Fruit fly (Drosophila melanogaster) whole organism, embryonic: ENCODE results near the gene CG34408.
A peak's percentile ranks its signal among the peaks of the same experiment; 100 is the strongest.

Experiments used
- CG10147 ChIP-seq: fragments of 200-800 bp; sonication (Bioruptor generic); optimal IDR thresholded peaks from 2 replicates; lab custom pipeline; 2019; ENCODE audit warnings: missing biosample characterization, mild to moderate bottlenecking, missing genetic modification characterization, moderate library complexity
- CG10654 ChIP-seq: fragments of 200-800 bp; sonication (Bioruptor generic); optimal IDR thresholded peaks from 2 replicates; lab custom pipeline; 2016; ENCODE audit warnings: missing biosample characterization, missing genetic modification characterization
- CG12769 ChIP-seq: fragments of 200-800 bp; sonication (Bioruptor generic); optimal IDR thresholded peaks from 2 replicates; lab custom pipeline; 2019; ENCODE audit warnings: missing biosample characterization, mild to moderate bottlenecking, missing genetic modification characterization, moderate library complexity
- CG13287 ChIP-seq: fragments of 200-800 bp; sonication (Bioruptor generic); IDR thresholded peaks from 2 replicates; pipeline ENCODE4 v1.3.6; 2022; ENCODE audit warnings: missing biosample characterization, missing genetic modification characterization; ENCODE audit not compliant: partially characterized antibody
- CG15073 ChIP-seq: fragments of 200-800 bp; sonication (Bioruptor generic); optimal IDR thresholded peaks from 2 replicates; lab custom pipeline; 2016; ENCODE audit warnings: missing biosample characterization, missing genetic modification characterization
- CG15601 ChIP-seq: fragments of 200-800 bp; sonication (Bioruptor generic); optimal IDR thresholded peaks from 3 replicates; lab custom pipeline; 2019; ENCODE audit warnings: missing biosample characterization, mild to moderate bottlenecking, missing genetic modification characterization, moderate library complexity
- CG18476 ChIP-seq: fragments of 200-800 bp; sonication (Bioruptor generic); optimal IDR thresholded peaks from 2 replicates; lab custom pipeline; 2016; ENCODE audit warnings: missing biosample characterization, mild to moderate bottlenecking, missing genetic modification characterization
- CG18764 ChIP-seq: fragments of 200-800 bp; sonication (Bioruptor generic); optimal IDR thresholded peaks from 3 replicates; lab custom pipeline; 2016; ENCODE audit warnings: missing biosample characterization, missing genetic modification characterization
- CG3281 ChIP-seq: fragments of 200-800 bp; sonication (Bioruptor generic); optimal IDR thresholded peaks from 3 replicates; lab custom pipeline; 2017; ENCODE audit warnings: missing biosample characterization, mild to moderate bottlenecking, missing genetic modification characterization
- CG5180 ChIP-seq: fragments of 200-800 bp; sonication (Bioruptor generic); optimal IDR thresholded peaks from 3 replicates; lab custom pipeline; 2017; ENCODE audit warnings: missing biosample characterization, missing genetic modification characterization, mild to moderate bottlenecking, moderate library complexity, missing genetic modification reagents
- CG6791 ChIP-seq: fragments of 200-800 bp; sonication (Bioruptor generic); IDR thresholded peaks from 3 replicates; pipeline ENCODE4 v1.3.6; 2022; ENCODE audit warnings: missing biosample characterization, missing genetic modification characterization; ENCODE audit not compliant: partially characterized antibody
- CG8765 ChIP-seq: fragments of 200-800 bp; sonication (Bioruptor generic); IDR thresholded peaks from 2 replicates; pipeline ENCODE4 v1.3.6; 2022; ENCODE audit warnings: missing biosample characterization, missing genetic modification characterization
- CG8944 ChIP-seq: fragments of 200-800 bp; sonication (Bioruptor generic); optimal IDR thresholded peaks from 3 replicates; lab custom pipeline; 2016; ENCODE audit warnings: missing biosample characterization, missing genetic modification characterization
- CG9437 ChIP-seq: fragments of 200-800 bp; sonication (Bioruptor generic); optimal IDR thresholded peaks from 2 replicates; lab custom pipeline; 2018; ENCODE audit warnings: missing biosample characterization, mild to moderate bottlenecking, missing genetic modification characterization
- CG9876 ChIP-seq: fragments of 200-800 bp; sonication (Bioruptor generic); optimal IDR thresholded peaks from 2 replicates; lab custom pipeline; 2016; ENCODE audit warnings: missing biosample characterization, missing genetic modification characterization
- Chrac-16 ChIP-seq: fragments of 200-800 bp; sonication (Bioruptor generic); optimal IDR thresholded peaks from 3 replicates; lab custom pipeline; 2016; ENCODE audit warnings: missing biosample characterization, missing genetic modification characterization
- D ChIP-seq, 2 experiments: fragments of 200-800 bp in 1 of 2; fragments of >200 bp in 1 of 2; sonication (Bioruptor generic) in 1 of 2; optimal IDR thresholded peaks; 2 replicates in 1 of 2; 3 replicates in 1 of 2; lab custom pipeline; 2017; ENCODE audit warnings: mild to moderate bottlenecking in 1 of 2, missing biosample characterization in 1 of 2, missing genetic modification characterization in 1 of 2, missing genetic modification reagents in 1 of 2
- D19B ChIP-seq: fragments of 200-800 bp; sonication (Bioruptor generic); optimal IDR thresholded peaks from 2 replicates; lab custom pipeline; 2017; ENCODE audit warnings: missing biosample characterization, mild to moderate bottlenecking, missing genetic modification characterization
- Hey ChIP-seq: fragments of 200-800 bp; sonication (Bioruptor generic); optimal IDR thresholded peaks from 3 replicates; lab custom pipeline; 2018; ENCODE audit warnings: missing biosample characterization, mild to moderate bottlenecking, missing genetic modification characterization
- Med ChIP-seq: fragments of 200-800 bp; sonication (Bioruptor generic); peaks from one replicate; lab custom pipeline; 2016; ENCODE audit warnings: missing biosample characterization, missing genetic modification characterization, mild to moderate bottlenecking, inconsistent platforms, moderate library complexity
- Mes4 ChIP-seq: fragments of 200-800 bp; sonication (Bioruptor generic); optimal IDR thresholded peaks from 2 replicates; lab custom pipeline; 2016; ENCODE audit warnings: missing biosample characterization, missing genetic modification characterization
- Neu2 ChIP-seq: fragments of 200-800 bp; sonication (Bioruptor generic); optimal IDR thresholded peaks from 3 replicates; lab custom pipeline; 2016; ENCODE audit warnings: missing biosample characterization, missing genetic modification characterization, borderline replicate concordance
- Opbp ChIP-seq: fragments of 200-800 bp; sonication (Bioruptor generic); IDR thresholded peaks from 3 replicates; pipeline ENCODE4 v1.3.6; 2022; ENCODE audit warnings: missing biosample characterization, missing genetic modification characterization; ENCODE audit not compliant: partially characterized antibody
- PHDP ChIP-seq: fragments of 200-800 bp; sonication (Bioruptor generic); optimal IDR thresholded peaks from 3 replicates; lab custom pipeline; 2018; ENCODE audit warnings: missing biosample characterization, mild to moderate bottlenecking, missing genetic modification characterization, moderate library complexity
- Poxn ChIP-seq: fragments of 200-800 bp; sonication (Bioruptor generic); IDR thresholded peaks from 2 replicates; pipeline ENCODE4 v1.3.6; 2022; ENCODE audit warnings: missing biosample characterization, missing genetic modification characterization
- ab ChIP-seq: fragments of 200-800 bp; sonication (Bioruptor generic); optimal IDR thresholded peaks from 2 replicates; lab custom pipeline; 2016; ENCODE audit warnings: missing biosample characterization, missing genetic modification characterization
- ara ChIP-seq: fragments of 200-800 bp; sonication (Bioruptor generic); IDR thresholded peaks from 2 replicates; pipeline ENCODE4 v1.3.6; 2022; ENCODE audit warnings: missing biosample characterization, missing genetic modification characterization
- caup ChIP-seq: fragments of 200-800 bp; sonication (Bioruptor generic); optimal IDR thresholded peaks from 3 replicates; lab custom pipeline; 2017; ENCODE audit warnings: missing biosample characterization, mild to moderate bottlenecking, missing genetic modification characterization, moderate library complexity; ENCODE audit not compliant: severe bottlenecking
- disco-r ChIP-seq: fragments of 200-800 bp; sonication (Bioruptor generic); optimal IDR thresholded peaks from 2 replicates; lab custom pipeline; 2016; ENCODE audit warnings: missing biosample characterization, missing genetic modification characterization
- fd102C ChIP-seq: fragments of 200-800 bp; sonication (Bioruptor generic); optimal IDR thresholded peaks from 2 replicates; lab custom pipeline; 2018; ENCODE audit warnings: missing biosample characterization, mild to moderate bottlenecking, missing genetic modification characterization, moderate library complexity
- her ChIP-seq: fragments of 200-800 bp; sonication (Bioruptor generic); optimal IDR thresholded peaks from 2 replicates; lab custom pipeline; 2016; ENCODE audit warnings: missing biosample characterization, missing genetic modification characterization
- jigr1 ChIP-seq: fragments of 200-800 bp; sonication (Bioruptor generic); IDR thresholded peaks from 3 replicates; pipeline ENCODE4 v1.3.6; 2022; ENCODE audit warnings: missing biosample characterization, missing genetic modification characterization
- kah ChIP-seq: fragments of 200-800 bp; sonication (Bioruptor generic); optimal IDR thresholded peaks from 2 replicates; lab custom pipeline; 2018; ENCODE audit warnings: missing biosample characterization, mild to moderate bottlenecking, missing genetic modification characterization
- oc ChIP-seq: fragments of 200-800 bp; sonication (Bioruptor generic); optimal IDR thresholded peaks from 2 replicates; lab custom pipeline; 2018; ENCODE audit warnings: missing biosample characterization, mild to moderate bottlenecking, missing genetic modification characterization, moderate library complexity
- sens-2 ChIP-seq: fragments of 200-800 bp; sonication (Bioruptor generic); IDR thresholded peaks from 2 replicates; pipeline ENCODE4 v1.3.6; 2022; ENCODE audit warnings: missing biosample characterization, missing genetic modification characterization
- sr ChIP-seq: fragments of 200-800 bp; sonication (Bioruptor generic); IDR thresholded peaks from 3 replicates; pipeline ENCODE4 v1.3.6; 2022; ENCODE audit warnings: missing biosample characterization, missing genetic modification characterization
- stc ChIP-seq: fragments of 200-800 bp; sonication (Bioruptor generic); IDR thresholded peaks from 2 replicates; pipeline ENCODE4 v1.3.6; 2022; ENCODE audit warnings: missing biosample characterization, missing genetic modification characterization
- tgo ChIP-seq: fragments of 200-800 bp; sonication (Bioruptor generic); IDR thresholded peaks from 3 replicates; pipeline ENCODE4 v1.3.6; 2022; ENCODE audit warnings: missing biosample characterization, missing genetic modification characterization
- tup ChIP-seq: fragments of 200-800 bp; sonication (Bioruptor generic); optimal IDR thresholded peaks from 2 replicates; lab custom pipeline; 2016; ENCODE audit warnings: missing biosample characterization, mild to moderate bottlenecking, missing genetic modification characterization, moderate library complexity
- zen ChIP-seq: fragments of 200-800 bp; sonication (Bioruptor generic); optimal IDR thresholded peaks from 3 replicates; lab custom pipeline; 2018; ENCODE audit warnings: missing biosample characterization, mild to moderate bottlenecking, missing genetic modification characterization, moderate library complexity
- zf30C ChIP-seq: fragments of 200-800 bp; sonication (Bioruptor generic); optimal IDR thresholded peaks from 3 replicates; lab custom pipeline; 2018; ENCODE audit warnings: missing biosample characterization, mild to moderate bottlenecking, missing genetic modification characterization
- zfh2 ChIP-seq: fragments of 200-800 bp; sonication (Bioruptor generic); optimal IDR thresholded peaks from 2 replicates; lab custom pipeline; 2016; ENCODE audit warnings: missing biosample characterization, missing genetic modification characterization

Gene CG34408

dm6 chrX:10250659-10251058, 30.7 kb downstream of the CG34408 start (continued):
- no peak for TF ChIP-seq zen
- no peak for TF ChIP-seq CG5180 (GFP tag; lab: Kevin White, UChicago)
- no peak for TF ChIP-seq CG18476 (GFP tag; lab: Kevin White, UChicago)
- no peak for TF ChIP-seq kah
- no peak for TF ChIP-seq sr (GFP tag; lab: Robert Waterston, UW)
- no peak for TF ChIP-seq oc (tag; lab: Kevin White, UChicago)
- TF ChIP-seq Hey (tag; lab: Kevin White, UChicago): no peak
- peak; percentile 26 for TF ChIP-seq caup (GFP tag; lab: Kevin White, UChicago)
- TF ChIP-seq Med (GFP tag; lab: Kevin White, UChicago): peak; percentile 61
- no peak for TF ChIP-seq jigr1
- TF ChIP-seq CG9876: no peak
- TF ChIP-seq CG15073 (GFP tag; lab: Kevin White, UChicago): no peak
- TF ChIP-seq PHDP (tag; lab: Kevin White, UChicago): peak; percentile 2
- TF ChIP-seq ab (GFP tag; lab: Kevin White, UChicago): no peak
- no peak for TF ChIP-seq fd102C
- no peak for TF ChIP-seq ara (GFP tag; lab: Robert Waterston, UW)
- TF ChIP-seq Chrac-16 (GFP tag; lab: Kevin White, UChicago): no peak
- TF ChIP-seq CG8944 (GFP tag; lab: Kevin White, UChicago): no peak
- TF ChIP-seq CG6791: no peak
- TF ChIP-seq CG9437 (GFP tag; lab: Kevin White, UChicago): no peak
- TF ChIP-seq stc (GFP tag; lab: Robert Waterston, UW): no peak
- TF ChIP-seq CG10147: peak; percentile 3
- TF ChIP-seq zf30C: no peak
- TF ChIP-seq D19B (GFP tag; lab: Kevin White, UChicago): peak; percentile 54
- no peak for TF ChIP-seq CG10654 (GFP tag; lab: Kevin White, UChicago)
- no peak for TF ChIP-seq D (optimal IDR thresholded peaks at IDR 0.05; lab: Kevin White, UChicago)
- TF ChIP-seq D (GFP tag; optimal IDR thresholded peaks at IDR 0.05; lab: Kevin White, UChicago): no peak
- TF ChIP-seq tgo (GFP tag; lab: Robert Waterston, UW): no peak; the same call in 2 of the 3 replicates
- no peak for TF ChIP-seq tup (GFP tag; lab: Kevin White, UChicago)
- TF ChIP-seq Poxn (GFP tag; lab: Robert Waterston, UW): no peak
- no peak for TF ChIP-seq Opbp (GFP tag; lab: Robert Waterston, UW)
- TF ChIP-seq CG15601: no peak
- no peak for TF ChIP-seq CG18764 (GFP tag; lab: Kevin White, UChicago)
- TF ChIP-seq disco-r (GFP tag; lab: Kevin White, UChicago): no peak
- no peak for TF ChIP-seq CG12769
- TF ChIP-seq CG13287: no peak
- no peak for TF ChIP-seq Mes4 (GFP tag; lab: Kevin White, UChicago)
- peak; percentile 9 for TF ChIP-seq CG3281 (GFP tag; lab: Kevin White, UChicago)
- TF ChIP-seq zfh2 (GFP tag; lab: Kevin White, UChicago): no peak
- TF ChIP-seq CG8765 (GFP tag; lab: Robert Waterston, UW): no peak
- no peak for TF ChIP-seq Neu2 (GFP tag; lab: Kevin White, UChicago)
- no peak for TF ChIP-seq sens-2 (GFP tag; lab: Robert Waterston, UW)
- TF ChIP-seq her: no peak
- TF ChIP-seq, all 482 proteins: peak for 46
